Worm (Caenorhabditis elegans): ENCODE measurements around the gene Y17G7B.18.

- TF ChIP-seq mdl-1 (tag; optimal IDR thresholded peaks at IDR 0.05) = no peak
- TF ChIP-seq unc-62 (GFP tag; optimal IDR thresholded peaks at IDR 0.05) = no peak
These were observed 42.9 kb downstream of the Y17G7B.18 start, which contains the start of gene arrd-8 for ce11 chrII:12064680-12065135.

All from whole organism, L1 larva.